Worm (Caenorhabditis elegans): ENCODE measurements around the gene nhr-12.

DNA sequence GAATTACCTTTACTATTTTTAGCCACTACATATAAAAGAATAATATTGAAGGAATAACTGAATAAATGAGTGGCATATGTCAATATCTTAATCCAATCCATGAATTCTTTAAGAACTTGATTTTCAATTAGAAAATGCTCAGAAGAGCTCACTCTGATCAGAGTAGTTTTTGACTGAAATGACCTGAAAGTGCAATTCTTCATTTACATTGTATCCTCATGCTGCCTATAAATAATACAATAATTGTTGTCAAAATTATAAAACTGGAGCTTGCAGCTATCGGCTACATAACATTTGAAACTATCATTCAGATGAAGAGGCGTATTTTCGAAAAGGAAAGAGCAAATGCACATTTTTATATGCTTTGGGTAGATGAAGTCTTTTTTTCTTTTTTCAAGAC, 38.8 kb upstream of the nhr-12 start, which contains the start of gene srxa-19:
- no peak for TF ChIP-seq unc-39 (tag; optimal IDR thresholded peaks at IDR 0.05)
- TF ChIP-seq ztf-11 (tag; optimal IDR thresholded peaks at IDR 0.05) = no peak
- TF ChIP-seq R02D3.7 (tag; optimal IDR thresholded peaks at IDR 0.05) = no peak
- TF ChIP-seq egl-27 (tag; optimal IDR thresholded peaks at IDR 0.05) = no peak
- TF ChIP-seq nhr-237 (tag; optimal IDR thresholded peaks at IDR 0.05) = no peak
- no peak for TF ChIP-seq nhr-23 (tag; optimal IDR thresholded peaks at IDR 0.05)

Measured in whole organism, L2 larva.